Fruit fly (Drosophila melanogaster) S2 (cell line): ENCODE data around the gene CG42638.
"Not testable (repeated sequence)": the region's sequence is repeated elsewhere in the genome, so short reads cannot be mapped to it uniquely, and the experiment has no call there.

Experiments
- CG8478 ChIP-seq: fragments of >200 bp; optimal IDR thresholded peaks from 2 replicates; lab custom pipeline; 2018
- CTCF ChIP-seq, 2 experiments: fragments of >200 bp; optimal IDR thresholded peaks; 2 replicates each; lab custom pipeline; 2018

DNA sequence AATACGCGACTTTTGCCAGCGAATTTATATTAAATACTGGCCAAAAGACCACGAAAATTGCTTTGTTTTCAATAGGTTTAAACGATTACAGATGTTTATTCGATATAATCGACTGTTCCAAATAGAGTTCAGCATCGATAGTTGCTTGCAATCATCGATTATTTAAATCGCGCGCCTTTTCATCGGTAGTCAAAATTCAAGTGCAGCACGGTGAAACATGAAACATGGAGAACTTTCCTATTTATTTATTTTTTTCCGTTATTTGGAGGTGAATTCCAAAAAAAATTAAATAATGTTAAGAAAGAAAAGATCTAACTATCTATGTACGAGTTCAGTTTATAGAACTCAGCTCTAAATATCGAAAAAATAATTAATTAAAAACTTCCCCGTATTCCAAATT is 31.3 kb downstream of the CG42638 start, which contains the start of gene Trpml:
- TF ChIP-seq CG8478 (lab: Kevin White, UChicago); CTCF (optimal IDR thresholded peaks at IDR 0.05; lab: Kevin White, UChicago): not testable (repeated sequence)
